Worm (Caenorhabditis elegans): ENCODE measurements around the gene hpo-36.

DNA sequence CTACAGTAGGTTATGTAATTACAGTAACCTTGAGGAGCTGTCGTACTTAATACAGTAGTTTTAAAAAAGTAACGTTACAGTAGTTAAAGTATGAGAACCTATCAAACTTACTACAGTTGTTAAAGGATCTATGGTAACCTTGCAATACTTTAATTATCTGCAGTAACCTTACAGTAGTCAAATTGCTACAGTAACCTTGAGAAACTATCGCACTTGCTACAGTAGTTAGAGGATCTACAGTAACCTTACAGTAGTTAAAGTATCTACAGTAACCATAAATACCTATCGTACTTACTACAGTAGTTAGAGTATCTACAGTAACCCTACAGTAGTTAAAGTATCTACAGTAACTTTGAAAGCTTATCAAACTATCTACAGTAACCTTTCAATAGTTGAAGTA is 27.7 kb downstream of the hpo-36 start:
- TF ChIP-seq ama-1 (optimal IDR thresholded peaks at IDR 0.05) (no peak), unc-39 (tag; optimal IDR thresholded peaks at IDR 0.05) (no peak), ceh-82 (tag; optimal IDR thresholded peaks at IDR 0.05) (no peak), unc-62 (GFP tag; optimal IDR thresholded peaks at IDR 0.05) (no peak), nhr-67 (tag; optimal IDR thresholded peaks at IDR 0.05) (no peak)
